Fruit fly (Drosophila melanogaster) Kc167 (cell line): ENCODE measurements around the gene hth.

Source experiments
- insv ChIP-seq: fragments of >200 bp; optimal IDR thresholded peaks from 3 replicates; lab custom pipeline; 2018; ENCODE audit warnings: missing external identifiers
- psq ChIP-seq: fragments of >200 bp; optimal IDR thresholded peaks from 2 replicates; lab custom pipeline; 2017; ENCODE audit warnings: missing external identifiers

dm6 chr3R:10639468-10639867, at the start of gene hth:
- TF ChIP-seq insv (no peak), psq (no peak)
